Fruit fly (Drosophila melanogaster): Measurements from ENCODE around the gene CG1074.

Gene CG1074

DNA sequence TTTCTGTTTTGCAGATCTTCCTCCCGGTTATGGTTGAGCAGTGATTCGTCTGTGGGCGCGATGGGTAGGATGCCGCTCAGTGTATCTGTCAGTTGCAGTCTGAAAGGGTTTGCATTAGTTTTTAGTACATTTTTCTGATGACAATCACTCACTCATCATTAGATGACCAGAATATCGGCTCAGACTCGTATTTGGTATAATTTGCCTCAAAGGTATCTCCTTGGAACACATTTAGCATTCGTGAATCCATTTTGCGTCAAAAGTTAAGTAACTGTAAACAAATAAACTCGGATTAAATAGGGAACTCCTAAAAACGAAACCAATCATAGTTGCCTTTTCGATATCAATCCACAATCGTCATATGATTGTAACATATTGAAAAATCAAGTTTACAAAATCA, 7.0 kb upstream of the CG1074 start, which contains the start of gene CG31525:
CG31525 (plus strand) TSS at position 301 of the 400 bp plus-strand sequence.
- no peak for TF ChIP-seq CG11902 (GFP tag; optimal IDR thresholded peaks at IDR 0.05)
- TF ChIP-seq salr (GFP tag; optimal IDR thresholded peaks at IDR 0.05), result no peak
- no peak for TF ChIP-seq Met (GFP tag; optimal IDR thresholded peaks at IDR 0.05)
- TF ChIP-seq OdsH (GFP tag; optimal IDR thresholded peaks at IDR 0.05), result no peak
- TF ChIP-seq CG7368 (GFP tag; optimal IDR thresholded peaks at IDR 0.05), result no peak
- no peak for TF ChIP-seq CG32006 (GFP tag; optimal IDR thresholded peaks at IDR 0.05)
- TF ChIP-seq CG11762 (GFP tag; optimal IDR thresholded peaks at IDR 0.05; ENCODE audit: insufficient read depth), result no peak
- no peak for TF ChIP-seq CG10631 (GFP tag; optimal IDR thresholded peaks at IDR 0.05)
- no peak for TF ChIP-seq CG16779 (tag; optimal IDR thresholded peaks at IDR 0.05)
- no peak for TF ChIP-seq Eip75B (GFP tag; optimal IDR thresholded peaks at IDR 0.05)
- no peak for TF ChIP-seq CG31627 (GFP tag; optimal IDR thresholded peaks at IDR 0.05)
- no peak for TF ChIP-seq Hr4 (GFP tag; optimal IDR thresholded peaks at IDR 0.05)
- TF ChIP-seq topi (GFP tag; optimal IDR thresholded peaks at IDR 0.05), result no peak
- TF ChIP-seq vri (GFP tag; optimal IDR thresholded peaks at IDR 0.05), result no peak

DNA sequence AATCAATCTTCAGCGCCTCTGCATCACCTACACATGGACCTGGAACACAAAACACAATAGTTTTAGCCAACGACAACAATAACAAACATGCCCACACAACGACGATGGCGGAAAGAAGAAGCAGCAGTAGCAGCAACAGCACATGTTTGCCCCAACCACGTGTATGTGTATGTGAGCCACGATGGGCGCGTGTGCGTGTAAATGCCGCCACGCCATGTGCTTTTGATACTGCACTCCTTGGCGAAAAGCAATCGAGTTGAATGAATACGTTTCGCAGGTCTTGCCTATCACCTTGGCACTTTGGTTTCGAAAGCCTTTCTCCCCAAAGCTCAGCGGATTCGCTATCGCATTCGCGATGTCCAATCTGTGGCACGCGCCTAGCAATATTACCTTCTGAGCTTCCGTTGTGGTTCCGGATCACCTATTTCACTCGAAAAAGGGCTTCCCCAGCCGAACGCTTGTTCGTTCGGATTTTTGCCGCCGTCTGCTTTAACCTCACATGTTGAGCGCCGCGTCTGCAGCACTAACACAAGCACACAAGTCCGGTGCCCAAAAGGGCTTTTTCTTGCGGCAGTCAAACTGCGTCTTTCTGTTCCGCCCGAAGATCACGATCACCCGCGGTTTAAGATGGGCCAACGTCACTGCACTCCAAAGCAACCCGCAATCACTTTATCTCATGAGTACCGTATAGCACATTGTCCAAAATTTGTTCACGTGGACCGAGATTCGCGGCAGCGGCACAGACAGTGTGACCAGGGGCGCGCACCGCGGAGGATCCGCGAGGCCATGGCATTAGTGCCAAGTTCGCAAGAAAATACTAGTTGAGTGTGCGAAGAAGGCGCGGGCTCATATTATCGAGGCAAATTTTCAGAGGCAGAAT, 4.9 kb upstream of the CG1074 start, which contains the start of gene srl:
srl (minus strand) TSS at position 751 of the 880 bp plus-strand sequence.
- no peak for TF ChIP-seq acj6 (GFP tag; optimal IDR thresholded peaks at IDR 0.05)
- peak; percentile 19 for TF ChIP-seq esn (GFP tag; optimal IDR thresholded peaks at IDR 0.05)

DNA sequence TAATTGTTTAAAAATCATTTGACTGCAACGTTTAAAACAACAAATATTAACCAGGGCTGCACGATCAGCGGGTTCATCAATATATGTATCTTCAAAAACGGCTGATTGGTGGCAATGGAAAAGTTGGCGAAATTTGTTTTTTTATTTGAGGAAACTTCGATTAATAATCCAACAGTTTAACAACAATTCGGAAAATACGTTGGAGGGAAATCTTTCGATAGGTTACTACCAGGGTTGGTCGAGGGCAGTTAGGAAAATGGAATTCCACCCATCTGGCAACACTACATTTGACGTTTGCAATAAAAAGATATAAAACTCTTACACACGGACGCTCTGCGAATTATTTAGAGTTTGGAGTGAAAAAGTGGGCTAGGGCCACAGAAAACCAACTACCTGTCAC, 3.3 kb downstream of the CG1074 start, which contains the start of the genes Lipt2 and CG14650:
Lipt2 (minus strand) TSS at position 217 of the 400 bp plus-strand sequence.
CG14650 (plus strand) TSS at position 275 of the 400 bp plus-strand sequence.
- TF ChIP-seq CG16779 (tag; optimal IDR thresholded peaks at IDR 0.05) (no peak), Hr39 (GFP tag; optimal IDR thresholded peaks at IDR 0.05) (no peak), CG31627 (GFP tag; optimal IDR thresholded peaks at IDR 0.05) (peak; percentile 75), CG4318 (GFP tag; optimal IDR thresholded peaks at IDR 0.05) (no peak), Blimp-1 (GFP tag; optimal IDR thresholded peaks at IDR 0.05) (no peak), Ets21C (GFP tag; optimal IDR thresholded peaks at IDR 0.05) (no peak), achi (GFP tag; optimal IDR thresholded peaks at IDR 0.05) (peak; percentile 85), vri (GFP tag; optimal IDR thresholded peaks at IDR 0.05) (no peak), lz (GFP tag; optimal IDR thresholded peaks at IDR 0.05) (peak; percentile 73), CG3032 (tag; optimal IDR thresholded peaks at IDR 0.05) (peak; percentile 60), topi (GFP tag; optimal IDR thresholded peaks at IDR 0.05) (no peak), CG34406 (GFP tag; optimal IDR thresholded peaks at IDR 0.05) (no peak), CG6163 (GFP tag; IDR thresholded peaks at IDR 0.05) (peak; percentile 52; the same call in 2 of the 3 replicates), Sox102F (GFP tag; optimal IDR thresholded peaks at IDR 0.05) (no peak), salr (GFP tag; optimal IDR thresholded peaks at IDR 0.05) (no peak), CG11762 (GFP tag; optimal IDR thresholded peaks at IDR 0.05; ENCODE audit: insufficient read depth) (peak; percentile 39), CG1621 (tag; optimal IDR thresholded peaks at IDR 0.05) (peak; percentile 14), CG6808 (GFP tag; optimal IDR thresholded peaks at IDR 0.05) (no peak), CG11902 (GFP tag; optimal IDR thresholded peaks at IDR 0.05) (peak; percentile 51), CG6276 (GFP tag; optimal IDR thresholded peaks at IDR 0.05) (no peak), ss (GFP tag; optimal IDR thresholded peaks at IDR 0.05) (no peak), Sox15 (GFP tag; optimal IDR thresholded peaks at IDR 0.05) (peak; percentile 39), Eip93F (GFP tag; optimal IDR thresholded peaks at IDR 0.05) (no peak), acj6 (GFP tag; optimal IDR thresholded peaks at IDR 0.05) (peak; percentile 67), Ets96B (tag; optimal IDR thresholded peaks at IDR 0.05) (no peak), Sox14 (GFP tag; optimal IDR thresholded peaks at IDR 0.05) (peak; percentile 83), CG6792 (GFP tag; optimal IDR thresholded peaks at IDR 0.05) (peak; percentile 47), fd85E (GFP tag; optimal IDR thresholded peaks at IDR 0.05) (no peak), dac (GFP tag; optimal IDR thresholded peaks at IDR 0.05) (no peak), CG32006 (GFP tag; optimal IDR thresholded peaks at IDR 0.05) (no peak), spab (GFP tag; optimal IDR thresholded peaks at IDR 0.05) (no peak), Lpt (GFP tag; optimal IDR thresholded peaks at IDR 0.05) (no peak), CG8119 (GFP tag; IDR thresholded peaks at IDR 0.05) (no peak), CG10631 (GFP tag; optimal IDR thresholded peaks at IDR 0.05) (no peak), net (GFP tag; optimal IDR thresholded peaks at IDR 0.05) (peak; percentile 56), esn (GFP tag; optimal IDR thresholded peaks at IDR 0.05) (peak; percentile 79), Gug (GFP tag; IDR thresholded peaks at IDR 0.05) (peak; percentile 19; the same call in 1 of the 2 replicates), eg (GFP tag; IDR thresholded peaks at IDR 0.05) (peak; percentile 33; the same call in 1 of the 3 replicates), CG3919 (GFP tag; optimal IDR thresholded peaks at IDR 0.05) (peak; percentile 73), Met (GFP tag; optimal IDR thresholded peaks at IDR 0.05) (no peak)

All from whole organism, prepupa.